Worm (Caenorhabditis elegans) whole organism, young adult: ENCODE data around the gene T13H5.1.
A peak's percentile ranks its signal among the peaks of the same experiment; 100 is the strongest.
"Not testable (repeated sequence)": the region's sequence is repeated elsewhere in the genome, so short reads cannot be mapped to it uniquely, and the experiment has no call there.

Experiments
- B0336.3 ChIP-seq: fragments of 200-800 bp; sonication (Bioruptor generic); IDR thresholded peaks from 2 replicates; pipeline ENCODE4 v1.3.6; 2022; ENCODE audit warnings: missing genetic modification characterization, missing compliant biosample characterization
- F22D6.2 ChIP-seq: sonication (generic microtip); optimal IDR thresholded peaks from 2 replicates; lab custom pipeline; 2016; ENCODE audit warnings: mild to moderate bottlenecking, missing genetic modification characterization, missing compliant biosample characterization
- F33H1.4 ChIP-seq: fragments of 200-800 bp; sonication (Bioruptor generic); IDR thresholded peaks from 2 replicates; pipeline ENCODE4 v1.3.6; 2022; ENCODE audit warnings: missing genetic modification reagents, missing genetic modification characterization, missing compliant biosample characterization
- F39B2.1 ChIP-seq: fragments of 200-800 bp; sonication (Bioruptor generic); IDR thresholded peaks from 2 replicates; pipeline ENCODE4 v1.3.6; 2022; ENCODE audit warnings: missing genetic modification reagents, missing genetic modification characterization, missing compliant biosample characterization
- Y53G8AR.9 ChIP-seq: fragments of 200-800 bp; sonication (Bioruptor generic); conservative IDR thresholded peaks from 2 replicates; pipeline ENCODE4 v1.3.6; 2022; ENCODE audit warnings: missing genetic modification reagents, missing genetic modification characterization, missing compliant biosample characterization
- Y67H2A.10 ChIP-seq: fragments of 200-800 bp; sonication (Bioruptor generic); conservative IDR thresholded peaks from 2 replicates; pipeline ENCODE4 v1.3.6; 2022; ENCODE audit warnings: missing genetic modification reagents, missing genetic modification characterization, missing compliant biosample characterization
- Y79H2A.3 ChIP-seq: fragments of 200-800 bp; sonication (Bioruptor generic); conservative IDR thresholded peaks from 2 replicates; pipeline ENCODE4 v1.3.6; 2022; ENCODE audit warnings: missing genetic modification reagents, missing genetic modification characterization, missing compliant biosample characterization
- aptf-2 ChIP-seq: fragments of 200-800 bp; sonication (Bioruptor generic); conservative IDR thresholded peaks from 2 replicates; pipeline ENCODE4 v1.3.6; 2022; ENCODE audit warnings: missing genetic modification reagents, missing genetic modification characterization, missing compliant biosample characterization
- aptf-3 ChIP-seq: fragments of 200-800 bp; sonication (Bioruptor generic); IDR thresholded peaks from 2 replicates; pipeline ENCODE4 v1.3.6; 2022; ENCODE audit warnings: missing genetic modification characterization, missing compliant biosample characterization
- attf-5 ChIP-seq: fragments of 200-800 bp; sonication (Bioruptor generic); optimal IDR thresholded peaks from 2 replicates; lab custom pipeline; 2018; ENCODE audit warnings: mild to moderate bottlenecking, missing genetic modification characterization, missing compliant biosample characterization
- cebp-1 ChIP-seq, 2 experiments: fragments of 200-800 bp in 1 of 2; sonication (Bioruptor generic) in 1 of 2; sonication (generic microtip) in 1 of 2; IDR thresholded peaks in 1 of 2; optimal IDR thresholded peaks in 1 of 2; 2 replicates each; pipeline versions ENCODE4 v1.3.6 to Lab custom; 2017 to 2022; ENCODE audit warnings: missing compliant biosample characterization in 2 of 2, missing genetic modification characterization in 2 of 2, mild to moderate bottlenecking in 1 of 2, missing genetic modification reagents in 1 of 2, moderate library complexity in 1 of 2
- ceh-40 ChIP-seq: fragments of 200-800 bp; sonication (Bioruptor generic); IDR thresholded peaks from 2 replicates; pipeline ENCODE4 v1.3.6; 2022; ENCODE audit warnings: missing genetic modification characterization, missing compliant biosample characterization
- dox-1 ChIP-seq: fragments of 200-800 bp; sonication (Bioruptor generic); IDR thresholded peaks from 2 replicates; pipeline ENCODE4 v1.3.6; 2022; ENCODE audit warnings: missing genetic modification reagents, missing genetic modification characterization, missing compliant biosample characterization
- dpff-1 ChIP-seq: sonication (generic microtip); optimal IDR thresholded peaks from 2 replicates; lab custom pipeline; 2017; ENCODE audit warnings: mild to moderate bottlenecking, missing genetic modification characterization, missing compliant biosample characterization
- efl-1 ChIP-seq: fragments of 150-350 bp; optimal IDR thresholded peaks from 2 replicates; lab custom pipeline; 2014; ENCODE audit warnings: missing biosample characterization, missing genetic modification reagents, missing genetic modification characterization
- egrh-3 ChIP-seq: fragments of 200-800 bp; sonication (Bioruptor generic); IDR thresholded peaks from 2 replicates; pipeline ENCODE4 v1.3.6; 2022; ENCODE audit warnings: missing genetic modification reagents, missing genetic modification characterization, missing compliant biosample characterization
- ekl-4 ChIP-seq: fragments of 200-800 bp; sonication (Bioruptor generic); IDR thresholded peaks from 2 replicates; pipeline ENCODE4 v1.3.6; 2022; ENCODE audit warnings: missing genetic modification reagents, missing genetic modification characterization, missing compliant biosample characterization
- ets-4 ChIP-seq: fragments of 200-800 bp; sonication (Bioruptor generic); optimal IDR thresholded peaks from 2 replicates; lab custom pipeline; 2018; ENCODE audit warnings: mild to moderate bottlenecking, missing genetic modification characterization, missing compliant biosample characterization
- hmg-1.2 ChIP-seq: fragments of 200-800 bp; sonication (Bioruptor generic); IDR thresholded peaks from 2 replicates; pipeline ENCODE4 v1.3.6; 2022; ENCODE audit warnings: missing genetic modification reagents, missing genetic modification characterization, missing compliant biosample characterization
- hrde-1 ChIP-seq: sonication (generic microtip); optimal IDR thresholded peaks from 2 replicates; lab custom pipeline; 2016; ENCODE audit warnings: missing genetic modification characterization, mild to moderate bottlenecking, missing compliant biosample characterization, moderate library complexity, missing genotype, missing genetic modification reagents, borderline replicate concordance
- hsf-1 ChIP-seq: fragments of 200-800 bp; sonication (Bioruptor generic); IDR thresholded peaks from 2 replicates; pipeline ENCODE4 v1.3.6; 2022; ENCODE audit warnings: missing genetic modification reagents, missing genetic modification characterization, missing compliant biosample characterization
- lin-26 ChIP-seq: fragments of 200-800 bp; sonication (Bioruptor generic); IDR thresholded peaks from 2 replicates; pipeline ENCODE4 v1.3.6; 2022; ENCODE audit warnings: missing genetic modification reagents, missing genetic modification characterization, missing compliant biosample characterization
- lin-35 ChIP-seq, 3 experiments: fragments of 150-350 bp in 2 of 3; sonication (generic microtip) in 1 of 3; optimal IDR thresholded peaks; 2 replicates each; lab custom pipeline; 2014 to 2018; ENCODE audit warnings: missing biosample characterization in 3 of 3, missing genetic modification characterization in 3 of 3, missing genetic modification reagents in 3 of 3
- lin-54 ChIP-seq: fragments of 200-800 bp; sonication (Bioruptor generic); optimal IDR thresholded peaks from 2 replicates; lab custom pipeline; 2018; ENCODE audit warnings: mild to moderate bottlenecking, missing genetic modification characterization, missing compliant biosample characterization
- madf-10 ChIP-seq: sonication (generic microtip); optimal IDR thresholded peaks from 2 replicates; lab custom pipeline; 2016; ENCODE audit warnings: mild to moderate bottlenecking, missing genetic modification characterization, missing compliant biosample characterization
- madf-3 ChIP-seq: fragments of 200-800 bp; sonication (Bioruptor generic); IDR thresholded peaks from 2 replicates; pipeline ENCODE4 v1.3.6; 2022; ENCODE audit warnings: missing genetic modification reagents, missing genetic modification characterization, missing compliant biosample characterization
- madf-6 ChIP-seq: fragments of 200-800 bp; sonication (Bioruptor generic); IDR thresholded peaks from 2 replicates; pipeline ENCODE4 v1.3.6; 2022; ENCODE audit warnings: missing genetic modification reagents, missing genetic modification characterization, missing compliant biosample characterization
- mel-28 ChIP-seq: sonication (generic microtip); optimal IDR thresholded peaks from 2 replicates; lab custom pipeline; 2016; ENCODE audit warnings: borderline replicate concordance, mild to moderate bottlenecking, missing genetic modification characterization, missing compliant biosample characterization
- mes-4 ChIP-seq: sonication (generic microtip); optimal IDR thresholded peaks from 2 replicates; lab custom pipeline; 2016; ENCODE audit warnings: missing genotype, missing genetic modification characterization, missing compliant biosample characterization
- nfyb-1 ChIP-seq: fragments of 200-800 bp; sonication (Bioruptor generic); IDR thresholded peaks from 2 replicates; pipeline ENCODE4 v1.3.6; 2022; ENCODE audit warnings: missing genetic modification reagents, missing genetic modification characterization, missing compliant biosample characterization
- nhr-27 ChIP-seq: fragments of 200-800 bp; sonication (Bioruptor generic); optimal IDR thresholded peaks from 2 replicates; lab custom pipeline; 2018; ENCODE audit warnings: mild to moderate bottlenecking, missing genetic modification characterization, moderate library complexity, missing compliant biosample characterization
- pbrm-1 ChIP-seq: fragments of 200-800 bp; sonication (Bioruptor generic); IDR thresholded peaks from 2 replicates; pipeline ENCODE4 v1.3.6; 2022; ENCODE audit warnings: missing genetic modification reagents, missing genetic modification characterization, missing compliant biosample characterization
- pha-4 ChIP-seq: fragments of 150-350 bp; sonication (generic microtip); optimal IDR thresholded peaks from 2 replicates; lab custom pipeline; 2014; ENCODE audit warnings: missing biosample characterization, missing genetic modification reagents, missing genetic modification characterization
- rcor-1 ChIP-seq: fragments of 200-800 bp; sonication (Bioruptor generic); IDR thresholded peaks from 2 replicates; pipeline ENCODE4 v1.3.6; 2022; ENCODE audit warnings: missing genetic modification reagents, missing genetic modification characterization, missing compliant biosample characterization
- rpc-1 ChIP-seq, 2 experiments: fragments of 150-350 bp in 1 of 2; sonication (generic microtip) in 1 of 2; optimal IDR thresholded peaks; 2 replicates each; lab custom pipeline; 2014 to 2018; ENCODE audit warnings: missing biosample characterization in 1 of 2, missing genetic modification characterization in 1 of 2, missing genetic modification reagents in 1 of 2, missing genotype in 1 of 2
- sea-2 ChIP-seq: fragments of 200-800 bp; sonication (Bioruptor generic); IDR thresholded peaks from 2 replicates; pipeline ENCODE4 v1.3.6; 2022; ENCODE audit warnings: missing genetic modification characterization, missing compliant biosample characterization
- tbp1 ChIP-seq: fragments of 200-800 bp; sonication (Bioruptor generic); optimal IDR thresholded peaks from 2 replicates; lab custom pipeline; 2018; ENCODE audit warnings: mild to moderate bottlenecking, missing genetic modification characterization, missing compliant biosample characterization
- zfh-2 ChIP-seq: fragments of 200-800 bp; sonication (Bioruptor generic); conservative IDR thresholded peaks from 2 replicates; pipeline ENCODE4 v1.3.6; 2022; ENCODE audit warnings: missing genetic modification reagents, missing genetic modification characterization, missing compliant biosample characterization
- ztf-25 ChIP-seq: fragments of 200-800 bp; sonication (Bioruptor generic); IDR thresholded peaks from 2 replicates; pipeline ENCODE4 v1.3.6; 2022; ENCODE audit warnings: missing genetic modification reagents, missing genetic modification characterization, missing compliant biosample characterization
- ztf-6 ChIP-seq: fragments of 200-800 bp; sonication (Bioruptor generic); IDR thresholded peaks from 2 replicates; pipeline ENCODE4 v1.3.6; 2022; ENCODE audit warnings: missing genetic modification reagents, missing genetic modification characterization, missing compliant biosample characterization

T13H5.1 gene

ce11 chrII:8464448-8464898 lies 44.4 kb downstream of the T13H5.1 start, which contains the start of gene fars-3 (continued):
- no peak for TF ChIP-seq efl-1 (GFP tag; lab: Kevin White, UChicago)
- TF ChIP-seq Y79H2A.3 (GFP tag; lab: Robert Waterston, UW) = peak; percentile 60; the same call in 1 of the 2 replicates
- peak; percentile 21; the same call in 1 of the 2 replicates for TF ChIP-seq ceh-40 (GFP tag; lab: Robert Waterston, UW)
- TF ChIP-seq tbp1 = peak; percentile 24
- TF ChIP-seq nhr-27 (tag; lab: Kevin White, UChicago) = peak; percentile 55
- TF ChIP-seq hsf-1 = peak; percentile 81
- TF ChIP-seq Y53G8AR.9 (GFP tag; lab: Robert Waterston, UW) = peak; percentile 71
- peak; percentile 39; the same call in 1 of the 2 replicates for TF ChIP-seq F39B2.1 (GFP tag; lab: Robert Waterston, UW)
- 0 out of 2 replicates have a peak, but pooled peaks have one; percentile 69 for TF ChIP-seq madf-3 (GFP tag; lab: Robert Waterston, UW)
- TF ChIP-seq lin-54 (GFP tag; lab: Kevin White, UChicago) = peak; percentile 61
- no peak for TF ChIP-seq dpff-1 (tag; lab: Kevin White, UChicago)
- TF ChIP-seq pha-4 = no peak
- TF ChIP-seq ekl-4 = peak; percentile 72; the same call in 1 of the 2 replicates
- no peak for TF ChIP-seq F22D6.2
- TF ChIP-seq hrde-1 (tag; lab: Kevin White, UChicago) = peak; percentile 71
- TF ChIP-seq B0336.3 (GFP tag; lab: Robert Waterston, UW) = peak; percentile 42; the same call in 1 of the 2 replicates
- TF ChIP-seq hmg-1.2 (GFP tag; lab: Robert Waterston, UW) = peak; percentile 41
- no peak for TF ChIP-seq mes-4
- no peak for TF ChIP-seq mel-28 (tag; lab: Kevin White, UChicago)
- TF ChIP-seq ztf-25 (GFP tag; lab: Robert Waterston, UW) = peak; percentile 34; the same call in 1 of the 2 replicates
- 0 out of 2 replicates have a peak, but pooled peaks have one; percentile 14 for TF ChIP-seq aptf-2
- TF ChIP-seq ztf-6 (GFP tag; lab: Robert Waterston, UW) = 0 out of 2 replicates have a peak, but pooled peaks have one; percentile 6
- TF ChIP-seq ets-4 (GFP tag; lab: Kevin White, UChicago) = no peak
- TF ChIP-seq madf-10 (tag; lab: Kevin White, UChicago) = no peak

DNA sequence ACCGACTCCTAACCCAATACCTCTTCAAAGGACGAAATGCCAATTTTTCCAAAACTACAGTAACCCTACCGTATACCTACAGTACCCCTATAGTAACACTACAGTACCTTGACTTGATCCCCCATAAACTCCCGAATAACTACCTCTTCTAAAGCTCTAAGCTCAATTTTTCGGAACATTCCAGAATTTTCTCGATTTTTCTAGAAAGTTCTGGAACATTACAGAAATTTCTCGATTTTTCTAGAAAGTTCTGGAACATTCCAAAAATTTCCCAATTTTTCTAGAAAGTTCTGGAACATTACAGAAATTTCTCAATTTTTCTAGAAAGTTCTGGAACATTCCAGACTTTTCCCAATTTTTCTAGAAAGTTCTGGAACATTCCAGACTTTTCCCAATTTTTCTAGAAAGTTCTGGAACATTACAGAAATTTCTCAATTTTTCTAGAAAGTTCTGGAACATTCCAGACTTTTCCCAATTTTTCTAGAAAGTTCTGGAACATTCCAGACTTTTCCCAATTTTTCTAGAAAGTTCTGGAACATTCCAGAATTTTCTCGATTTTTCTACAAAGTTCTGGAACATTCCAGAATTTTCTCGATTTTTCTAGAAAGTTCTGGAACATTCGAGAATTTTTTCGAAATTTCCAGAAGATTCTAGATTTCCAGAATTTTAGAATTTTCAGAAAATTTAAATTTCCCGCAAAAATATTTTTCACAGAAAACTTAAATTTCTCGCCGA lies 48.9 kb downstream of the T13H5.1 start:
- TF ChIP-seq rcor-1 (GFP tag; lab: Robert Waterston, UW) (peak; percentile 18; the same call in 1 of the 2 replicates), madf-3 (GFP tag; lab: Robert Waterston, UW) (peak; percentile 68; the same call in 1 of the 2 replicates), rpc-1 (optimal IDR thresholded peaks at IDR 0.05; lab: Kevin White, UChicago) (peak; percentile 3), ceh-40 (GFP tag; lab: Robert Waterston, UW) (0 out of 2 replicates have a peak, but pooled peaks have one; percentile 33), egrh-3 (GFP tag; lab: Robert Waterston, UW) (peak; percentile 51), aptf-3 (GFP tag; lab: Robert Waterston, UW) (peak; percentile 79; the same call in 1 of the 2 replicates), dox-1 (GFP tag; lab: Robert Waterston, UW) (peak; percentile 68), madf-6 (GFP tag; lab: Robert Waterston, UW) (peak; percentile 27), hsf-1 (peak; percentile 97)
- TF ChIP-seq rpc-1 (tag; optimal IDR thresholded peaks at IDR 0.05; lab: Kevin White, UChicago) = not testable (repeated sequence)
- TF ChIP-seq, all 124 proteins: peak for 9; not testable (repeated sequence) for 115

ce11 chrII:8457438-8457837 lies 51.4 kb downstream of the T13H5.1 start, which contains the start of gene zyg-9:
TSS of gene zyg-9 (plus strand) at chrII:8457818.
- no peak for TF ChIP-seq B0336.3 (GFP tag; lab: Robert Waterston, UW)
- TF ChIP-seq egrh-3 (GFP tag; lab: Robert Waterston, UW) = no peak
- TF ChIP-seq zfh-2 = peak; percentile 69; the same call in 1 of the 2 replicates
- 0 out of 2 replicates have a peak, but pooled peaks have one; percentile 22 for TF ChIP-seq pbrm-1 (GFP tag; lab: Robert Waterston, UW)
- peak; percentile 14; the same call in 1 of the 2 replicates for TF ChIP-seq nfyb-1
- TF ChIP-seq dpff-1 (tag; lab: Kevin White, UChicago) = no peak
- TF ChIP-seq F33H1.4 (GFP tag; lab: Robert Waterston, UW) = no peak
- peak; percentile 27; the same call in 1 of the 2 replicates for TF ChIP-seq lin-26 (GFP tag; lab: Robert Waterston, UW)
- TF ChIP-seq attf-5 (GFP tag; lab: Kevin White, UChicago) = peak; percentile 76
- TF ChIP-seq sea-2 = no peak
- peak; percentile 96 for TF ChIP-seq cebp-1 (GFP tag; IDR thresholded peaks at IDR 0.05; lab: Robert Waterston, UW)
- TF ChIP-seq cebp-1 (tag; optimal IDR thresholded peaks at IDR 0.05; lab: Kevin White, UChicago) = peak; percentile 99
- peak in 1 of 3 experiments; percentile 53 for TF ChIP-seq lin-35 (GFP tag; optimal IDR thresholded peaks at IDR 0.05; lab: Kevin White, UChicago)
- TF ChIP-seq lin-54 (GFP tag; lab: Kevin White, UChicago) = peak; percentile 26
- peak; percentile 8; the same call in 1 of the 2 replicates for TF ChIP-seq Y67H2A.10 (GFP tag; lab: Robert Waterston, UW)
